Worm (Caenorhabditis elegans) whole organism, early embryonic: ENCODE data around the gene spat-1.

Experiments used
- ets-7 ChIP-seq: sonication (generic microtip); optimal IDR thresholded peaks from 2 replicates; lab custom pipeline; 2016; ENCODE audit warnings: missing genotype, missing genetic modification characterization, missing compliant biosample characterization
- scrt-1 ChIP-seq: fragments of 200-800 bp; sonication (Bioruptor generic); IDR thresholded peaks from 2 replicates; pipeline ENCODE4 v1.3.6; 2022; ENCODE audit warnings: missing genetic modification characterization, missing compliant biosample characterization

DNA sequence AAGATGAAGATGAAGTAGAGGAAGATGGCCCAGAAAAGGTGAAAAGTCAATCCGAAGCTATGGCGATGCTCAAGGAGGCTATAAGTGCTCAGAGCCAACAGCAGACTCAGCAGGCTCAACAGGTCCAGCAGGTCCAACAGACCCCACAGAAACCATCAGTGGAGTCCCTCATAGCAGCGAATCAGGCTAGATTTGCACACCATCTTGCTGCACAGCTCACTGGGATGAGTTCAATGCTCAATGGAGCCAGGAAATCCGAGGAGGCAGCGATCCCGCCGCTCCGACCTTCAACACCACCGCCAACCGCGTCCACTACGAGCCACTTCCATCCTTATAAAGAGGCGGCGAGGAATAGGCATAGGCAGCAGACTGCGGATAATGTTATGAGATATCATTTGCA lies 46.2 kb downstream of the spat-1 start:
- no peak for TF ChIP-seq ets-7 (tag; lab: Kevin White, UChicago)
- no peak for TF ChIP-seq scrt-1 (GFP tag; lab: Robert Waterston, UW)
